Worm (Caenorhabditis elegans) whole organism, young adult: Measurements from ENCODE around the gene gro-1.

Source experiments
- B0261.1 ChIP-seq: sonication (generic microtip); optimal IDR thresholded peaks from 2 replicates; lab custom pipeline; 2016; ENCODE audit warnings: mild to moderate bottlenecking, missing genetic modification characterization, moderate library complexity, missing compliant biosample characterization
- D2030.7 ChIP-seq: fragments of 200-800 bp; sonication (Bioruptor generic); IDR thresholded peaks from 2 replicates; pipeline ENCODE4 v1.3.6; 2022; ENCODE audit warnings: missing genetic modification reagents, missing genetic modification characterization, missing compliant biosample characterization
- F10E7.11 ChIP-seq: sonication (generic microtip); optimal IDR thresholded peaks from 2 replicates; lab custom pipeline; 2017; ENCODE audit warnings: mild to moderate bottlenecking, missing genetic modification characterization, moderate library complexity, missing compliant biosample characterization
- F22D6.2 ChIP-seq: sonication (generic microtip); optimal IDR thresholded peaks from 2 replicates; lab custom pipeline; 2016; ENCODE audit warnings: mild to moderate bottlenecking, missing genetic modification characterization, missing compliant biosample characterization
- F49E8.2 ChIP-seq: sonication (generic microtip); optimal IDR thresholded peaks from 3 replicates; lab custom pipeline; 2017; ENCODE audit warnings: missing genetic modification characterization, mild to moderate bottlenecking, missing compliant biosample characterization, antibody characterized with exemption, moderate library complexity; ENCODE audit not compliant: insufficient read depth
- F52B5.7 ChIP-seq: sonication (generic microtip); optimal IDR thresholded peaks from 2 replicates; lab custom pipeline; 2016; ENCODE audit warnings: mild to moderate bottlenecking, missing genetic modification characterization, missing compliant biosample characterization
- F57A8.1 ChIP-seq: fragments of 200-800 bp; sonication (Bioruptor generic); optimal IDR thresholded peaks from 2 replicates; lab custom pipeline; 2018; ENCODE audit warnings: mild to moderate bottlenecking, missing genetic modification characterization, moderate library complexity, missing compliant biosample characterization
- F57C9.4 ChIP-seq: sonication (generic microtip); optimal IDR thresholded peaks from 2 replicates; lab custom pipeline; 2017; ENCODE audit warnings: mild to moderate bottlenecking, missing genetic modification characterization, missing compliant biosample characterization
- K12H6.12 ChIP-seq: fragments of 200-800 bp; sonication (Bioruptor generic); optimal IDR thresholded peaks from 2 replicates; lab custom pipeline; 2018; ENCODE audit warnings: mild to moderate bottlenecking, missing genetic modification characterization, missing compliant biosample characterization
- Y67H2A.10 ChIP-seq: fragments of 200-800 bp; sonication (Bioruptor generic); conservative IDR thresholded peaks from 2 replicates; pipeline ENCODE4 v1.3.6; 2022; ENCODE audit warnings: missing genetic modification reagents, missing genetic modification characterization, missing compliant biosample characterization
- ZK185.1 ChIP-seq: sonication (generic microtip); optimal IDR thresholded peaks from 2 replicates; lab custom pipeline; 2016; ENCODE audit warnings: mild to moderate bottlenecking, missing genetic modification characterization, missing compliant biosample characterization; ENCODE audit not compliant: poor library complexity, severe bottlenecking
- aptf-3 ChIP-seq: fragments of 200-800 bp; sonication (Bioruptor generic); IDR thresholded peaks from 2 replicates; pipeline ENCODE4 v1.3.6; 2022; ENCODE audit warnings: missing genetic modification characterization, missing compliant biosample characterization
- atf-7 ChIP-seq: sonication (generic microtip); optimal IDR thresholded peaks from 2 replicates; lab custom pipeline; 2017; ENCODE audit warnings: mild to moderate bottlenecking, missing genetic modification characterization, missing compliant biosample characterization
- bed-1 ChIP-seq: fragments of 200-800 bp; sonication (Bioruptor generic); IDR thresholded peaks from 2 replicates; pipeline ENCODE4 v1.3.6; 2022; ENCODE audit warnings: missing genetic modification reagents, missing genetic modification characterization, missing compliant biosample characterization
- cebp-1 ChIP-seq, 2 experiments: fragments of 200-800 bp in 1 of 2; sonication (Bioruptor generic) in 1 of 2; sonication (generic microtip) in 1 of 2; IDR thresholded peaks in 1 of 2; optimal IDR thresholded peaks in 1 of 2; 2 replicates each; pipeline versions ENCODE4 v1.3.6 to Lab custom; 2017 to 2022; ENCODE audit warnings: missing compliant biosample characterization in 2 of 2, missing genetic modification characterization in 2 of 2, mild to moderate bottlenecking in 1 of 2, missing genetic modification reagents in 1 of 2, moderate library complexity in 1 of 2
- cebp-2 ChIP-seq: fragments of 200-800 bp; sonication (Bioruptor generic); IDR thresholded peaks from 2 replicates; pipeline ENCODE4 v1.3.6; 2022; ENCODE audit warnings: missing genetic modification characterization, missing compliant biosample characterization
- ceh-40 ChIP-seq: fragments of 200-800 bp; sonication (Bioruptor generic); IDR thresholded peaks from 2 replicates; pipeline ENCODE4 v1.3.6; 2022; ENCODE audit warnings: missing genetic modification characterization, missing compliant biosample characterization
- chd-7 ChIP-seq: sonication (generic microtip); optimal IDR thresholded peaks from 2 replicates; lab custom pipeline; 2016; ENCODE audit warnings: mild to moderate bottlenecking, missing genetic modification characterization, moderate library complexity, missing compliant biosample characterization
- die-1 ChIP-seq: sonication (generic microtip); optimal IDR thresholded peaks from 2 replicates; lab custom pipeline; 2016; ENCODE audit warnings: missing genotype, mild to moderate bottlenecking, missing genetic modification characterization, missing compliant biosample characterization
- efl-1 ChIP-seq: fragments of 150-350 bp; optimal IDR thresholded peaks from 2 replicates; lab custom pipeline; 2014; ENCODE audit warnings: missing biosample characterization, missing genetic modification reagents, missing genetic modification characterization
- ekl-4 ChIP-seq: fragments of 200-800 bp; sonication (Bioruptor generic); IDR thresholded peaks from 2 replicates; pipeline ENCODE4 v1.3.6; 2022; ENCODE audit warnings: missing genetic modification reagents, missing genetic modification characterization, missing compliant biosample characterization
- him-1 ChIP-seq: sonication (generic microtip); optimal IDR thresholded peaks from 2 replicates; lab custom pipeline; 2016; ENCODE audit warnings: missing genotype, missing genetic modification reagents, missing genetic modification characterization, missing compliant biosample characterization
- hmg-20 ChIP-seq: fragments of 200-800 bp; sonication (Bioruptor generic); IDR thresholded peaks from 2 replicates; pipeline ENCODE4 v1.3.6; 2022; ENCODE audit warnings: missing genetic modification reagents, missing genetic modification characterization, missing compliant biosample characterization
- hrde-1 ChIP-seq: sonication (generic microtip); optimal IDR thresholded peaks from 2 replicates; lab custom pipeline; 2016; ENCODE audit warnings: missing genetic modification characterization, mild to moderate bottlenecking, missing compliant biosample characterization, moderate library complexity, missing genotype, missing genetic modification reagents, borderline replicate concordance
- lin-40 ChIP-seq: sonication (generic microtip); optimal IDR thresholded peaks from 2 replicates; lab custom pipeline; 2016; ENCODE audit warnings: missing genetic modification characterization, mild to moderate bottlenecking, missing compliant biosample characterization, missing genotype, missing genetic modification reagents
- lsl-1 ChIP-seq: fragments of 200-800 bp; sonication (Bioruptor generic); optimal IDR thresholded peaks from 2 replicates; lab custom pipeline; 2018; ENCODE audit warnings: mild to moderate bottlenecking, missing genetic modification characterization, moderate library complexity, missing compliant biosample characterization
- madf-10 ChIP-seq: sonication (generic microtip); optimal IDR thresholded peaks from 2 replicates; lab custom pipeline; 2016; ENCODE audit warnings: mild to moderate bottlenecking, missing genetic modification characterization, missing compliant biosample characterization
- madf-3 ChIP-seq: fragments of 200-800 bp; sonication (Bioruptor generic); IDR thresholded peaks from 2 replicates; pipeline ENCODE4 v1.3.6; 2022; ENCODE audit warnings: missing genetic modification reagents, missing genetic modification characterization, missing compliant biosample characterization
- nfya-2 ChIP-seq: fragments of 200-800 bp; sonication (Bioruptor generic); IDR thresholded peaks from 2 replicates; pipeline ENCODE4 v1.3.6; 2022; ENCODE audit warnings: missing genetic modification reagents, missing genetic modification characterization, missing compliant biosample characterization
- nfyb-1 ChIP-seq: fragments of 200-800 bp; sonication (Bioruptor generic); IDR thresholded peaks from 2 replicates; pipeline ENCODE4 v1.3.6; 2022; ENCODE audit warnings: missing genetic modification reagents, missing genetic modification characterization, missing compliant biosample characterization
- nhr-27 ChIP-seq: fragments of 200-800 bp; sonication (Bioruptor generic); optimal IDR thresholded peaks from 2 replicates; lab custom pipeline; 2018; ENCODE audit warnings: mild to moderate bottlenecking, missing genetic modification characterization, moderate library complexity, missing compliant biosample characterization
- pbrm-1 ChIP-seq: fragments of 200-800 bp; sonication (Bioruptor generic); IDR thresholded peaks from 2 replicates; pipeline ENCODE4 v1.3.6; 2022; ENCODE audit warnings: missing genetic modification reagents, missing genetic modification characterization, missing compliant biosample characterization
- repo-1 ChIP-seq: sonication (generic microtip); optimal IDR thresholded peaks from 2 replicates; lab custom pipeline; 2017; ENCODE audit warnings: mild to moderate bottlenecking, missing genetic modification characterization, missing compliant biosample characterization
- sea-2 ChIP-seq: fragments of 200-800 bp; sonication (Bioruptor generic); IDR thresholded peaks from 2 replicates; pipeline ENCODE4 v1.3.6; 2022; ENCODE audit warnings: missing genetic modification characterization, missing compliant biosample characterization
- snpc-1.1 ChIP-seq: sonication (generic microtip); optimal IDR thresholded peaks from 2 replicates; lab custom pipeline; 2017; ENCODE audit warnings: missing genetic modification characterization, mild to moderate bottlenecking, missing compliant biosample characterization, antibody characterized with exemption, moderate library complexity, missing genotype, missing genetic modification reagents; ENCODE audit not compliant: insufficient read depth
- snpc-1.3 ChIP-seq: sonication (generic microtip); optimal IDR thresholded peaks from 2 replicates; lab custom pipeline; 2017; ENCODE audit warnings: missing genetic modification characterization, mild to moderate bottlenecking, missing compliant biosample characterization, antibody characterized with exemption, moderate library complexity, missing genotype, missing genetic modification reagents; ENCODE audit not compliant: insufficient read depth
- snpc-4 ChIP-seq, 5 experiments: fragments of 150-350 bp in 1 of 5; sonication (generic microtip) in 4 of 5; optimal IDR thresholded peaks; 2 replicates each; lab custom pipeline; 2014 to 2018; ENCODE audit warnings: missing genetic modification characterization in 5 of 5, missing biosample characterization in 3 of 5, antibody characterized with exemption in 2 of 5, mild to moderate bottlenecking in 2 of 5, missing compliant biosample characterization in 2 of 5, missing genotype in 2 of 5, moderate library complexity in 2 of 5, missing genetic modification reagents in 1 of 5
- somi-1 ChIP-seq: fragments of 200-800 bp; sonication (Bioruptor generic); optimal IDR thresholded peaks from 2 replicates; lab custom pipeline; 2018; ENCODE audit warnings: mild to moderate bottlenecking, missing genetic modification characterization, missing compliant biosample characterization
- tbp1 ChIP-seq: fragments of 200-800 bp; sonication (Bioruptor generic); optimal IDR thresholded peaks from 2 replicates; lab custom pipeline; 2018; ENCODE audit warnings: mild to moderate bottlenecking, missing genetic modification characterization, missing compliant biosample characterization
- tbx-9 ChIP-seq: sonication (generic microtip); optimal IDR thresholded peaks from 2 replicates; lab custom pipeline; 2016; ENCODE audit warnings: borderline replicate concordance, missing genetic modification characterization, inconsistent platforms, missing compliant biosample characterization
- tlf-1 ChIP-seq: fragments of 200-800 bp; sonication (Bioruptor generic); optimal IDR thresholded peaks from 2 replicates; lab custom pipeline; 2018; ENCODE audit warnings: mild to moderate bottlenecking, missing genetic modification characterization, missing compliant biosample characterization
- unc-130 ChIP-seq: sonication (generic microtip); optimal IDR thresholded peaks from 2 replicates; lab custom pipeline; 2016; ENCODE audit warnings: missing genetic modification reagents, missing genetic modification characterization, missing compliant biosample characterization
- zim-3 ChIP-seq: sonication (generic microtip); optimal IDR thresholded peaks from 2 replicates; lab custom pipeline; 2017; ENCODE audit warnings: mild to moderate bottlenecking, missing genetic modification characterization, moderate library complexity, missing compliant biosample characterization
- ztf-25 ChIP-seq: fragments of 200-800 bp; sonication (Bioruptor generic); IDR thresholded peaks from 2 replicates; pipeline ENCODE4 v1.3.6; 2022; ENCODE audit warnings: missing genetic modification reagents, missing genetic modification characterization, missing compliant biosample characterization
- ztf-28 ChIP-seq: fragments of 200-800 bp; sonication (Bioruptor generic); IDR thresholded peaks from 2 replicates; pipeline ENCODE4 v1.3.6; 2022; ENCODE audit warnings: missing genetic modification reagents, missing genetic modification characterization, missing compliant biosample characterization
- ztf-3 ChIP-seq: fragments of 200-800 bp; sonication (Bioruptor generic); optimal IDR thresholded peaks from 2 replicates; lab custom pipeline; 2018; ENCODE audit warnings: mild to moderate bottlenecking, missing genetic modification characterization, missing compliant biosample characterization

gro-1 gene

DNA sequence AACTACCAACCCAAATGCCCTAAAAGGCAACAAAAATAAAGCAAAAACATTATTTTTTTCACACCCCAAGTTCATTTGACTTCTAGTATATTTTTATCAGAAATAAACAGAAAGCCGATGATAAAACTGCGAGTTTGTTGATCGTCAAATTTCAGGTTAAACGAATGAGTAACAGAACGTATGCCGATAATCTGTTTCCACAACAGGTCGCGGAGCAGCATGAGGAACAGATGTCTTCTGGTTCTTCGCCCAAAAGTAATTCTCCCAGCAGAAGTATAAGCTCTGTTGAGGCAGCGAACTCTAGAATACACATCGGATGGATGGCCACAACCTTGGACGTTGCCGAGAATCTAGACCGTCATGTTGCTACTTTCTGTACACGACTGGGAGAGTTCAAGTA, 34.5 kb upstream of the gro-1 start, which contains the start of gene prmt-5 (continued):
- peak; percentile 87 for TF ChIP-seq ekl-4 (GFP tag; lab: Robert Waterston, UW)
- TF ChIP-seq pbrm-1 (GFP tag; lab: Robert Waterston, UW), result peak; percentile 68; the same call in 1 of the 2 replicates
- peak; percentile 67 for TF ChIP-seq unc-130 (GFP tag; lab: Kevin White, UChicago)
- TF ChIP-seq D2030.7, result peak; percentile 47
- peak; percentile 97 for TF ChIP-seq F52B5.7 (tag; lab: Kevin White, UChicago)
- TF ChIP-seq die-1 (tag; lab: Kevin White, UChicago), result peak; percentile 10
- peak; percentile 73 for TF ChIP-seq nhr-27 (tag; lab: Kevin White, UChicago)
- TF ChIP-seq tbp1 (GFP tag; lab: Kevin White, UChicago), result peak; percentile 52
- no peak for TF ChIP-seq ceh-40 (GFP tag; lab: Robert Waterston, UW)
- TF ChIP-seq sea-2 (GFP tag; lab: Robert Waterston, UW), result no peak
- peak; percentile 48 for TF ChIP-seq madf-10
- no peak for TF ChIP-seq Y67H2A.10 (GFP tag; lab: Robert Waterston, UW)
- peak; percentile 10 for TF ChIP-seq K12H6.12 (tag; lab: Kevin White, UChicago)
- TF ChIP-seq ZK185.1 (tag; lab: Kevin White, UChicago), result peak; percentile 42
- TF ChIP-seq nfyb-1 (GFP tag; lab: Robert Waterston, UW), result peak; percentile 91
- peak; percentile 26 for TF ChIP-seq tbx-9
- peak; percentile 91 for TF ChIP-seq F49E8.2 (tag; lab: Kevin White, UChicago)
- peak; percentile 29 for TF ChIP-seq snpc-1.1 (tag; lab: Kevin White, UChicago)
- peak; percentile 22 for TF ChIP-seq B0261.1
- no peak for TF ChIP-seq F22D6.2
- peak; percentile 91 for TF ChIP-seq zim-3 (tag; lab: Kevin White, UChicago)
- TF ChIP-seq lin-40 (tag; lab: Kevin White, UChicago), result peak; percentile 53
- peak; percentile 79 for TF ChIP-seq atf-7 (tag; lab: Kevin White, UChicago)
- no peak for TF ChIP-seq ztf-28 (GFP tag; lab: Robert Waterston, UW)
- TF ChIP-seq aptf-3 (GFP tag; lab: Robert Waterston, UW), result no peak
- peak; percentile 20 for TF ChIP-seq somi-1
- TF ChIP-seq bed-1 (GFP tag; lab: Robert Waterston, UW), result no peak
- TF ChIP-seq efl-1 (GFP tag; lab: Kevin White, UChicago), result no peak
- TF ChIP-seq hmg-20 (GFP tag; lab: Robert Waterston, UW), result peak; percentile 70
- peak; percentile 80; the same call in 1 of the 2 replicates for TF ChIP-seq madf-3 (GFP tag; lab: Robert Waterston, UW)
- peak; percentile 68 for TF ChIP-seq snpc-1.3 (tag; lab: Kevin White, UChicago)
- peak; percentile 83 for TF ChIP-seq F10E7.11 (tag; lab: Kevin White, UChicago)
- peak; percentile 89 for TF ChIP-seq tlf-1 (GFP tag; lab: Kevin White, UChicago)
- peak; percentile 84 for TF ChIP-seq hrde-1 (tag; lab: Kevin White, UChicago)
- peak; percentile 73 for TF ChIP-seq ztf-3 (GFP tag; lab: Kevin White, UChicago)
- TF ChIP-seq chd-7 (tag; lab: Kevin White, UChicago), result peak; percentile 93
- peak; percentile 36 for TF ChIP-seq F57A8.1
- TF ChIP-seq F57C9.4 (tag; lab: Kevin White, UChicago), result peak; percentile 96
- TF ChIP-seq snpc-4 (GFP tag; optimal IDR thresholded peaks at IDR 0.05; lab: Kevin White, UChicago), result no peak
- TF ChIP-seq snpc-4 (tag; optimal IDR thresholded peaks at IDR 0.05; lab: Kevin White, UChicago), result peak in 2 of 4 experiments; percentile 28 to 48
- peak; percentile 37; the same call in 1 of the 2 replicates for TF ChIP-seq nfya-2
- no peak for TF ChIP-seq cebp-1 (GFP tag; IDR thresholded peaks at IDR 0.05; lab: Robert Waterston, UW)
- peak; percentile 54 for TF ChIP-seq cebp-1 (tag; optimal IDR thresholded peaks at IDR 0.05; lab: Kevin White, UChicago)
- TF ChIP-seq lsl-1 (GFP tag; lab: Kevin White, UChicago), result peak; percentile 44
- TF ChIP-seq repo-1 (tag; lab: Kevin White, UChicago), result peak; percentile 95
- TF ChIP-seq cebp-2 (GFP tag; lab: Robert Waterston, UW), result peak; percentile 72; the same call in 1 of the 2 replicates
- TF ChIP-seq him-1 (tag; lab: Kevin White, UChicago), result peak; percentile 3
- TF ChIP-seq ztf-25 (GFP tag; lab: Robert Waterston, UW), result no peak
